Worm (Caenorhabditis elegans): ENCODE data around the gene rsf-1.

Gene rsf-1

DNA sequence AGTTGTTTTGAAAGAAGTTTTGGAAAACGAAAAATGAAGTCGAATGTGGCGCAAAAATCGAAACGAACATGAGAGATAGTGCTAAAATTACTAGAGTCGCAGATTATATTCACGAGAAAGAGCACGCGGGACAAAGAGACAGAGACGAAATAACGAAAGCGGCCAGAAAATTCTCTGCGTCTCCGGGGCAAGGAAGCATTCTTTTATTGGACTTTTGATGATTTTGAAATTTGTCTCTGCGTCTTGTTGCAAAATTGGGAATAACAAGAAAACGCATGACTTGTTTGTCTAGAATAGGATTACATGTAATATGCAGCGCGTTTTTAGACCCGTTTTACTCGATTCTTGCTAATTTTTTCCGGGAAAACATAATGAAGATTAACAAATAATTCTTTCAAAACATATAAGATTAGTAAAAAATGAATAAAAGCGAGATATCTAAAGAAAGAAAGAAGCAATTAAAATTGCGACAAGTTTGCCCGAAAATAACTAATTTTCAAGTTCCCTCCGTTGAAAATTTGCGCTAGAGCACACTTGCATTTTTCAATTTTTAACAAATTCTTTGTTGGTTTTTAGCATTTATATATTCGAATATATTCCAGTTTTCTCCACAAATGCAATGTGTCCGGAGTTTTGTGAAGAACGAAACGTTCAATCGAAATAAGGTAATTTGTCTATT, 41.8 kb downstream of the rsf-1 start, which contains the start of the genes B0491.6 and pigm-1:
B0491.6 (minus strand) TSS at position 466 of the 679 bp plus-strand sequence.
pigm-1 (plus strand) TSS at position 568 of the 679 bp plus-strand sequence.
- TF ChIP-seq nhr-237 (tag; optimal IDR thresholded peaks at IDR 0.05) (no peak), unc-130 (tag; optimal IDR thresholded peaks at IDR 0.05) (peak; percentile 63), fkh-8 (tag; optimal IDR thresholded peaks at IDR 0.05) (peak; percentile 95), ama-1 (optimal IDR thresholded peaks at IDR 0.05) (no peak), hlh-4 (tag; optimal IDR thresholded peaks at IDR 0.05) (no peak), nhr-85 (tag) (peak; percentile 85), nhr-28 (tag; optimal IDR thresholded peaks at IDR 0.05) (no peak), nhr-20 (tag; optimal IDR thresholded peaks at IDR 0.05) (peak; percentile 68), aly-2 (tag; optimal IDR thresholded peaks at IDR 0.05) (no peak), nhr-12 (tag; optimal IDR thresholded peaks at IDR 0.05) (no peak), Y116A8C.19 (tag; optimal IDR thresholded peaks at IDR 0.05; ENCODE audit: borderline replicate concordance) (no peak), dsc-1 (tag; optimal IDR thresholded peaks at IDR 0.05) (peak; percentile 98), sup-37 (GFP tag; optimal IDR thresholded peaks at IDR 0.05) (no peak), jun-1 (tag; optimal IDR thresholded peaks at IDR 0.05) (peak; percentile 14), sptf-1 (tag; optimal IDR thresholded peaks at IDR 0.05) (no peak), elt-3 (tag; optimal IDR thresholded peaks at IDR 0.05) (peak in 1 of 6 experiments; percentile 52), dpl-1 (GFP tag; optimal IDR thresholded peaks at IDR 0.05) (peak; percentile 80 to 92 (median 87)), snu-23 (GFP tag; optimal IDR thresholded peaks at IDR 0.05) (peak; percentile 80), tlp-1 (tag; optimal IDR thresholded peaks at IDR 0.05) (no peak), mef-2 (tag; optimal IDR thresholded peaks at IDR 0.05) (peak; percentile 63), unc-86 (tag; optimal IDR thresholded peaks at IDR 0.05) (peak; percentile 70), hpl-2 (GFP tag; optimal IDR thresholded peaks at IDR 0.05) (no peak), pqm-1 (tag; optimal IDR thresholded peaks at IDR 0.05) (no peak), fkh-4 (tag; optimal IDR thresholded peaks at IDR 0.05; ENCODE audit: borderline replicate concordance) (peak; percentile 54), ztf-11 (tag; optimal IDR thresholded peaks at IDR 0.05) (no peak), sox-4 (tag; optimal IDR thresholded peaks at IDR 0.05) (peak; percentile 75), rnt-1 (tag; optimal IDR thresholded peaks at IDR 0.05) (peak; percentile 29), skn-1 (tag; optimal IDR thresholded peaks at IDR 0.05) (peak; percentile 79), xbp-1 (tag; optimal IDR thresholded peaks at IDR 0.05) (peak; percentile 30), ztf-4 (tag; optimal IDR thresholded peaks at IDR 0.05) (peak; percentile 9), ceh-90 (tag; optimal IDR thresholded peaks at IDR 0.05) (peak; percentile 6), tbx-2 (tag; optimal IDR thresholded peaks at IDR 0.05) (peak; percentile 49), lir-3 (tag; optimal IDR thresholded peaks at IDR 0.05; ENCODE audit: poor library complexity) (peak; percentile 30), nhr-11 (tag; optimal IDR thresholded peaks at IDR 0.05) (peak; percentile 76), efl-3 (GFP tag; optimal IDR thresholded peaks at IDR 0.05) (no peak), lin-13 (GFP tag; optimal IDR thresholded peaks at IDR 0.05) (no peak), unc-62 (GFP tag; optimal IDR thresholded peaks at IDR 0.05) (no peak), vab-15 (tag; optimal IDR thresholded peaks at IDR 0.05) (no peak), lin-15B (tag; optimal IDR thresholded peaks at IDR 0.05) (peak; percentile 12), egl-27 (tag; optimal IDR thresholded peaks at IDR 0.05) (no peak), lin-39 (tag; optimal IDR thresholded peaks at IDR 0.05) (no peak), nhr-90 (tag; optimal IDR thresholded peaks at IDR 0.05; ENCODE audit: poor library complexity) (peak; percentile 52), nhr-71 (tag; optimal IDR thresholded peaks at IDR 0.05) (peak; percentile 87), pax-3 (tag; optimal IDR thresholded peaks at IDR 0.05) (peak; percentile 76), mdl-1 (tag; optimal IDR thresholded peaks at IDR 0.05) (peak in 1 of 2 experiments; percentile 42), nhr-19 (GFP tag; conservative IDR thresholded peaks at IDR 0.05) (peak; percentile 34), egl-13 (tag; optimal IDR thresholded peaks at IDR 0.05) (peak; percentile 71), snpc-4 (tag; optimal IDR thresholded peaks at IDR 0.05) (peak; percentile 52), ets-5 (GFP tag; IDR thresholded peaks at IDR 0.05) (no peak), hlh-17 (GFP tag; optimal IDR thresholded peaks at IDR 0.05; ENCODE audit: borderline replicate concordance) (no peak), fkh-10 (GFP tag; optimal IDR thresholded peaks at IDR 0.05) (peak; percentile 76), isw-1 (GFP tag; IDR thresholded peaks at IDR 0.05) (peak; percentile 42)
